Worm (Caenorhabditis elegans) whole organism, L1 larva: ENCODE measurements around the gene F01D5.1.

Source experiments
- Y116A8C.19 ChIP-seq: sonication (generic microtip); optimal IDR thresholded peaks from 2 replicates; lab custom pipeline; 2016; ENCODE audit warnings: missing compliant biosample characterization, missing genetic modification characterization, borderline replicate concordance
- alr-1 ChIP-seq: fragments of 200-800 bp; sonication (Bioruptor generic); optimal IDR thresholded peaks from 2 replicates; lab custom pipeline; 2018; ENCODE audit warnings: borderline replicate concordance, mild to moderate bottlenecking, missing genetic modification characterization, missing compliant biosample characterization
- ceh-63 ChIP-seq: fragments of 200-800 bp; sonication (Bioruptor generic); optimal IDR thresholded peaks from 2 replicates; lab custom pipeline; 2018; ENCODE audit warnings: mild to moderate bottlenecking, missing genetic modification characterization, missing compliant biosample characterization
- ceh-82 ChIP-seq, 3 experiments: fragments of 150-350 bp in 1 of 3; sonication (generic microtip) in 2 of 3; optimal IDR thresholded peaks; 2 replicates each; lab custom pipeline; 2014 to 2017; ENCODE audit warnings: missing biosample characterization in 3 of 3, missing genetic modification characterization in 3 of 3
- lin-15B ChIP-seq: fragments of 150-350 bp; sonication (generic microtip); optimal IDR thresholded peaks from 3 replicates; lab custom pipeline; 2014; ENCODE audit warnings: missing biosample characterization, missing genetic modification characterization
- nhr-85 ChIP-seq: sonication (generic microtip); peaks from one replicate; lab custom pipeline; 2016; ENCODE audit warnings: missing genetic modification characterization, inconsistent platforms, missing compliant biosample characterization
- skn-1 ChIP-seq: fragments of 150-350 bp; optimal IDR thresholded peaks from 2 replicates; lab custom pipeline; 2014; ENCODE audit warnings: missing biosample characterization, missing genetic modification characterization
- snpc-4 ChIP-seq: fragments of 150-350 bp; optimal IDR thresholded peaks from 2 replicates; lab custom pipeline; 2014; ENCODE audit warnings: missing biosample characterization, missing genetic modification characterization

- TF ChIP-seq ceh-82 (tag; optimal IDR thresholded peaks at IDR 0.05; lab: Kevin White, UChicago) (no peak), lin-15B (tag; lab: Kevin White, UChicago) (no peak), skn-1 (tag; lab: Kevin White, UChicago) (no peak), nhr-85 (no peak), ceh-63 (GFP tag; lab: Kevin White, UChicago) (no peak), Y116A8C.19 (tag; lab: Kevin White, UChicago) (no peak), alr-1 (tag; lab: Kevin White, UChicago) (no peak), snpc-4 (tag; lab: Kevin White, UChicago) (no peak)
These were observed 21.5 kb upstream of the F01D5.1 start for ce11 chrII:14018887-14019286.
